Fruit fly (Drosophila melanogaster) whole organism, embryonic: ENCODE measurements around the gene CG13022.

Experiments
- Ada2b ChIP-seq: fragments of 200-800 bp; sonication (Bioruptor generic); IDR thresholded peaks from 2 replicates; pipeline ENCODE4 v1.3.6; 2022; ENCODE audit warnings: missing biosample characterization, missing genetic modification characterization
- Atf6 ChIP-seq: fragments of 200-800 bp; sonication (Bioruptor generic); IDR thresholded peaks from 2 replicates; pipeline ENCODE4 v1.3.6; 2022; ENCODE audit warnings: missing biosample characterization, missing genetic modification characterization
- Bteb2 ChIP-seq: fragments of 200-800 bp; sonication (Bioruptor generic); optimal IDR thresholded peaks from 2 replicates; lab custom pipeline; 2016; ENCODE audit warnings: missing biosample characterization, missing genetic modification characterization
- CG11723 ChIP-seq: fragments of 200-800 bp; sonication (Bioruptor generic); optimal IDR thresholded peaks from 2 replicates; lab custom pipeline; 2017; ENCODE audit warnings: missing biosample characterization, mild to moderate bottlenecking, missing genetic modification characterization
- CG14014 ChIP-seq: fragments of 200-800 bp; sonication (Bioruptor generic); IDR thresholded peaks from 2 replicates; pipeline ENCODE4 v1.3.6; 2022; ENCODE audit warnings: missing biosample characterization, missing genetic modification characterization
- CG14050 ChIP-seq: fragments of 200-800 bp; sonication (Bioruptor generic); IDR thresholded peaks from 3 replicates; pipeline ENCODE4 v1.3.6; 2022; ENCODE audit warnings: missing biosample characterization, missing genetic modification characterization
- CG15601 ChIP-seq: fragments of 200-800 bp; sonication (Bioruptor generic); optimal IDR thresholded peaks from 3 replicates; lab custom pipeline; 2019; ENCODE audit warnings: missing biosample characterization, mild to moderate bottlenecking, missing genetic modification characterization, moderate library complexity
- CG16779 ChIP-seq: fragments of 200-800 bp; sonication (Bioruptor generic); IDR thresholded peaks from 2 replicates; pipeline ENCODE4 v1.3.6; 2022; ENCODE audit warnings: missing biosample characterization, missing genetic modification characterization
- CG30431 ChIP-seq: fragments of 200-800 bp; sonication (Bioruptor generic); optimal IDR thresholded peaks from 2 replicates; lab custom pipeline; 2017; ENCODE audit warnings: missing biosample characterization, missing genetic modification characterization
- CG3407 ChIP-seq: fragments of 200-800 bp; sonication (Bioruptor generic); optimal IDR thresholded peaks from 2 replicates; lab custom pipeline; 2018; ENCODE audit warnings: missing biosample characterization, mild to moderate bottlenecking, missing genetic modification characterization
- CG34224 ChIP-seq: fragments of 200-800 bp; sonication (Bioruptor generic); IDR thresholded peaks from 3 replicates; pipeline ENCODE4 v1.3.6; 2022; ENCODE audit warnings: missing biosample characterization, missing genetic modification characterization; ENCODE audit not compliant: partially characterized antibody
- CG3838 ChIP-seq: fragments of 200-800 bp; sonication (Bioruptor generic); optimal IDR thresholded peaks from 3 replicates; lab custom pipeline; 2016; ENCODE audit warnings: missing biosample characterization, missing genetic modification characterization
- CG4282 ChIP-seq: fragments of 200-800 bp; sonication (Bioruptor generic); optimal IDR thresholded peaks from 2 replicates; lab custom pipeline; 2016; ENCODE audit warnings: missing biosample characterization, missing genetic modification characterization
- CG4707 ChIP-seq: fragments of 200-800 bp; sonication (Bioruptor generic); optimal IDR thresholded peaks from 2 replicates; lab custom pipeline; 2018; ENCODE audit warnings: missing biosample characterization, mild to moderate bottlenecking, missing genetic modification characterization, moderate library complexity
- CG8290 ChIP-seq, 3 experiments: fragments of 200-800 bp; sonication (Bioruptor generic); optimal IDR thresholded peaks; 2 replicates each; lab custom pipeline; 2016 to 2019; ENCODE audit warnings: missing biosample characterization in 3 of 3, missing genetic modification characterization in 3 of 3, mild to moderate bottlenecking in 2 of 3, moderate library complexity in 1 of 3
- CG8388 ChIP-seq: fragments of 200-800 bp; sonication (Bioruptor generic); optimal IDR thresholded peaks from 2 replicates; lab custom pipeline; 2019; ENCODE audit warnings: missing biosample characterization, mild to moderate bottlenecking, missing genetic modification characterization, moderate library complexity
- Deaf1 ChIP-seq: fragments of 200-800 bp; optimal IDR thresholded peaks from 3 replicates; lab custom pipeline; 2019; ENCODE audit warnings: missing biosample characterization, mild to moderate bottlenecking, missing genetic modification characterization, moderate library complexity
- Doc2 ChIP-seq: fragments of 200-800 bp; sonication (Bioruptor generic); IDR thresholded peaks from 2 replicates; pipeline ENCODE4 v1.3.6; 2022; ENCODE audit warnings: missing biosample characterization, missing genetic modification characterization
- Gsc ChIP-seq: fragments of 200-800 bp; sonication (Bioruptor generic); IDR thresholded peaks from 2 replicates; pipeline ENCODE4 v1.3.6; 2022; ENCODE audit warnings: missing biosample characterization, missing genetic modification characterization
- H2.0 ChIP-seq: fragments of 200-800 bp; sonication (Bioruptor generic); IDR thresholded peaks from 2 replicates; pipeline ENCODE4 v1.3.6; 2022; ENCODE audit warnings: missing biosample characterization, missing genetic modification characterization
- HHEX ChIP-seq: fragments of 200-800 bp; sonication (Bioruptor generic); optimal IDR thresholded peaks from 3 replicates; lab custom pipeline; 2017; ENCODE audit warnings: missing biosample characterization, mild to moderate bottlenecking, missing genetic modification characterization, missing genetic modification reagents
- HmgD ChIP-seq: fragments of 200-800 bp; sonication (Bioruptor generic); optimal IDR thresholded peaks from 3 replicates; lab custom pipeline; 2016; ENCODE audit warnings: missing biosample characterization, missing genetic modification characterization
- Nf-YB ChIP-seq: fragments of 200-800 bp; sonication (Bioruptor generic); optimal IDR thresholded peaks from 3 replicates; lab custom pipeline; 2019; ENCODE audit warnings: missing biosample characterization, mild to moderate bottlenecking, missing genetic modification characterization, moderate library complexity
- Rx ChIP-seq: fragments of 200-800 bp; sonication (Bioruptor generic); IDR thresholded peaks from 2 replicates; pipeline ENCODE4 v1.3.6; 2022; ENCODE audit warnings: missing biosample characterization, missing genetic modification characterization
- Sox100B ChIP-seq: fragments of 200-800 bp; sonication (Bioruptor generic); optimal IDR thresholded peaks from 3 replicates; lab custom pipeline; 2018; ENCODE audit warnings: missing biosample characterization, mild to moderate bottlenecking, missing genetic modification characterization
- TFAM ChIP-seq: fragments of 200-800 bp; sonication (Bioruptor generic); optimal IDR thresholded peaks from 2 replicates; lab custom pipeline; 2017; ENCODE audit warnings: missing biosample characterization, missing genetic modification characterization, inconsistent platforms
- Tbp ChIP-seq: fragments of >200 bp; optimal IDR thresholded peaks from 2 replicates; lab custom pipeline; 2018; ENCODE audit warnings: missing biosample characterization, missing genetic modification characterization
- Trl ChIP-seq, 3 experiments: fragments of >200 bp in 2 of 3; fragments of 200-800 bp in 1 of 3; sonication (Bioruptor generic) in 1 of 3; optimal IDR thresholded peaks; 2 replicates in 1 of 3; 3 replicates in 2 of 3; lab custom pipeline; 2016 to 2017; ENCODE audit warnings: missing biosample characterization in 1 of 3, missing genetic modification characterization in 1 of 3
- ap ChIP-seq: fragments of 200-800 bp; sonication (Bioruptor generic); IDR thresholded peaks from 2 replicates; pipeline ENCODE4 v1.3.6; 2022; ENCODE audit warnings: missing biosample characterization, missing genetic modification characterization
- ato ChIP-seq: fragments of 200-800 bp; sonication (Bioruptor generic); IDR thresholded peaks from 2 replicates; pipeline ENCODE4 v1.3.6; 2022; ENCODE audit warnings: missing biosample characterization, missing genetic modification characterization; ENCODE audit not compliant: partially characterized antibody
- bcd ChIP-seq: fragments of 200-800 bp; sonication (Bioruptor generic); optimal IDR thresholded peaks from 2 replicates; lab custom pipeline; 2017; ENCODE audit warnings: missing biosample characterization, mild to moderate bottlenecking, missing genetic modification characterization
- caup ChIP-seq: fragments of 200-800 bp; sonication (Bioruptor generic); optimal IDR thresholded peaks from 3 replicates; lab custom pipeline; 2017; ENCODE audit warnings: missing biosample characterization, mild to moderate bottlenecking, missing genetic modification characterization, moderate library complexity; ENCODE audit not compliant: severe bottlenecking
- cg ChIP-seq: fragments of 200-800 bp; sonication (Bioruptor generic); optimal IDR thresholded peaks from 3 replicates; lab custom pipeline; 2019; ENCODE audit warnings: missing biosample characterization, mild to moderate bottlenecking, missing genetic modification characterization, moderate library complexity
- chm ChIP-seq: fragments of 200-800 bp; sonication (Bioruptor generic); IDR thresholded peaks from 2 replicates; pipeline ENCODE4 v1.3.6; 2022; ENCODE audit warnings: missing biosample characterization, missing genetic modification characterization
- dimm ChIP-seq: fragments of 200-800 bp; sonication (Bioruptor generic); IDR thresholded peaks from 2 replicates; pipeline ENCODE4 v1.3.6; 2022; ENCODE audit warnings: missing biosample characterization, missing genetic modification characterization
- dysf ChIP-seq: fragments of 200-800 bp; sonication (Bioruptor generic); IDR thresholded peaks from 3 replicates; pipeline ENCODE4 v1.3.6; 2022; ENCODE audit warnings: missing biosample characterization, missing genetic modification characterization
- gsb ChIP-seq: fragments of 200-800 bp; sonication (Bioruptor generic); IDR thresholded peaks from 2 replicates; pipeline ENCODE4 v1.3.6; 2022; ENCODE audit warnings: missing biosample characterization, missing genetic modification characterization
- ham ChIP-seq: fragments of 200-800 bp; sonication (Bioruptor generic); IDR thresholded peaks from 2 replicates; pipeline ENCODE4 v1.3.6; 2022; ENCODE audit warnings: missing biosample characterization, missing genetic modification characterization
- hbn ChIP-seq: fragments of 200-800 bp; sonication (Bioruptor generic); IDR thresholded peaks from 2 replicates; pipeline ENCODE4 v1.3.6; 2022; ENCODE audit warnings: missing biosample characterization, missing genetic modification characterization; ENCODE audit not compliant: partially characterized antibody
- lilli ChIP-seq: fragments of 200-800 bp; sonication (Bioruptor generic); optimal IDR thresholded peaks from 3 replicates; lab custom pipeline; 2016; ENCODE audit warnings: missing biosample characterization, missing genetic modification characterization
- lmd ChIP-seq: fragments of 200-800 bp; sonication (Bioruptor generic); IDR thresholded peaks from 2 replicates; pipeline ENCODE4 v1.3.6; 2022; ENCODE audit warnings: missing biosample characterization, missing genetic modification characterization
- mirr ChIP-seq: fragments of 200-800 bp; sonication (Bioruptor generic); optimal IDR thresholded peaks from 3 replicates; lab custom pipeline; 2018; ENCODE audit warnings: missing biosample characterization, mild to moderate bottlenecking, missing genetic modification characterization
- nom ChIP-seq: fragments of 200-800 bp; sonication (Bioruptor generic); optimal IDR thresholded peaks from 2 replicates; lab custom pipeline; 2017; ENCODE audit warnings: missing biosample characterization, missing genetic modification characterization, mild to moderate bottlenecking, moderate library complexity, missing genetic modification reagents
- run ChIP-seq: fragments of 200-800 bp; sonication (Bioruptor generic); optimal IDR thresholded peaks from 3 replicates; lab custom pipeline; 2018; ENCODE audit warnings: missing biosample characterization, mild to moderate bottlenecking, missing genetic modification characterization
- tgo ChIP-seq: fragments of 200-800 bp; sonication (Bioruptor generic); IDR thresholded peaks from 3 replicates; pipeline ENCODE4 v1.3.6; 2022; ENCODE audit warnings: missing biosample characterization, missing genetic modification characterization
- unc-4 ChIP-seq: fragments of 200-800 bp; sonication (Bioruptor generic); IDR thresholded peaks from 2 replicates; pipeline ENCODE4 v1.3.6; 2022; ENCODE audit warnings: missing biosample characterization, missing genetic modification characterization; ENCODE audit not compliant: partially characterized antibody
- vfl ChIP-seq: fragments of 200-800 bp; sonication (Bioruptor generic); optimal IDR thresholded peaks from 2 replicates; lab custom pipeline; 2016; ENCODE audit warnings: missing biosample characterization, missing genetic modification characterization
- wdn ChIP-seq: fragments of 200-800 bp; sonication (Bioruptor generic); IDR thresholded peaks from 2 replicates; pipeline ENCODE4 v1.3.6; 2022; ENCODE audit warnings: missing biosample characterization, missing genetic modification characterization

The CG13022 gene

dm6 chr3L:16890650-16891336 lies 48.0 kb downstream of the CG13022 start (continued):
- TF ChIP-seq CG4282 (GFP tag; lab: Kevin White, UChicago) (peak; percentile 50), CG8388 (GFP tag; lab: Kevin White, UChicago) (peak; percentile 93), Deaf1 (peak; percentile 100), CG3407 (peak; percentile 91), CG11723 (peak; percentile 85), nom (GFP tag; lab: Kevin White, UChicago) (no peak), CG4707 (GFP tag; lab: Kevin White, UChicago) (peak; percentile 70), CG34224 (GFP tag; lab: Robert Waterston, UW) (peak; percentile 18; the same call in 1 of the 3 replicates), ham (0 out of 2 replicates have a peak, but pooled peaks have one; percentile 15), Ada2b (GFP tag; lab: Robert Waterston, UW) (peak; percentile 88), CG15601 (tag; lab: Kevin White, UChicago) (peak; percentile 92), caup (GFP tag; lab: Kevin White, UChicago) (peak; percentile 72), Tbp (no peak), dysf (GFP tag; lab: Robert Waterston, UW) (peak; percentile 91; the same call in 2 of the 3 replicates), HHEX (GFP tag; lab: Kevin White, UChicago) (peak; percentile 84), TFAM (GFP tag; lab: Kevin White, UChicago) (peak; percentile 66), Gsc (GFP tag; lab: Robert Waterston, UW) (peak; percentile 84), H2.0 (GFP tag; lab: Robert Waterston, UW) (peak; percentile 93), gsb (GFP tag; lab: Robert Waterston, UW) (peak; percentile 51), unc-4 (GFP tag; lab: Robert Waterston, UW) (no peak), ap (GFP tag; lab: Robert Waterston, UW) (peak; percentile 91), lmd (GFP tag; lab: Robert Waterston, UW) (peak; percentile 90), CG8290 (GFP tag; optimal IDR thresholded peaks at IDR 0.05; lab: Kevin White, UChicago) (peak; percentile 67), CG8290 (tag; optimal IDR thresholded peaks at IDR 0.05; lab: Kevin White, UChicago) (peak in 1 of 2 experiments; percentile 68), Nf-YB (peak; percentile 69), Doc2 (0 out of 2 replicates have a peak, but pooled peaks have one; percentile 41), Rx (GFP tag; lab: Robert Waterston, UW) (peak; percentile 91), CG14050 (GFP tag; lab: Robert Waterston, UW) (peak; percentile 91), lilli (peak; percentile 74), CG3838 (GFP tag; lab: Kevin White, UChicago) (peak; percentile 55), CG16779 (GFP tag; lab: Robert Waterston, UW) (peak; percentile 73), cg (GFP tag; lab: Kevin White, UChicago) (peak; percentile 72), mirr (GFP tag; lab: Kevin White, UChicago) (no peak), tgo (GFP tag; lab: Robert Waterston, UW) (peak; percentile 90), run (tag; lab: Kevin White, UChicago) (peak; percentile 82), Trl (optimal IDR thresholded peaks at IDR 0.05; lab: Kevin White, UChicago) (peak; percentile 35 to 50), Trl (GFP tag; optimal IDR thresholded peaks at IDR 0.05; lab: Kevin White, UChicago) (peak; percentile 86), dimm (GFP tag; lab: Robert Waterston, UW) (peak; percentile 88), CG14014 (peak; percentile 85), Bteb2 (GFP tag; lab: Kevin White, UChicago) (peak; percentile 71), HmgD (GFP tag; lab: Kevin White, UChicago) (peak; percentile 7), bcd (GFP tag; lab: Kevin White, UChicago) (peak; percentile 89), hbn (GFP tag; lab: Robert Waterston, UW) (no peak), CG30431 (peak; percentile 83), chm (peak; percentile 94), Atf6 (peak; percentile 84), vfl (GFP tag; lab: Kevin White, UChicago) (peak; percentile 37), Sox100B (GFP tag; lab: Kevin White, UChicago) (peak; percentile 87), ato (GFP tag; lab: Robert Waterston, UW) (0 out of 2 replicates have a peak, but pooled peaks have one; percentile 30), wdn (GFP tag; lab: Robert Waterston, UW) (peak; percentile 75)
